Fruit fly (Drosophila melanogaster) whole organism, embryonic: ENCODE measurements around the gene Rabex-5.

ENCODE experiments used
- CG10543 ChIP-seq: fragments of 200-800 bp; sonication (Bioruptor generic); optimal IDR thresholded peaks from 3 replicates; lab custom pipeline; 2017; ENCODE audit warnings: missing biosample characterization, mild to moderate bottlenecking, missing genetic modification characterization, moderate library complexity
- CG13894 ChIP-seq: fragments of 200-800 bp; sonication (Bioruptor generic); optimal IDR thresholded peaks from 3 replicates; lab custom pipeline; 2018; ENCODE audit warnings: missing biosample characterization, mild to moderate bottlenecking, missing genetic modification characterization, moderate library complexity
- CG14860 ChIP-seq: fragments of 200-800 bp; sonication (Bioruptor generic); IDR thresholded peaks from 3 replicates; pipeline ENCODE4 v1.3.6; 2022; ENCODE audit warnings: missing biosample characterization, missing genetic modification characterization; ENCODE audit not compliant: partially characterized antibody
- CG15601 ChIP-seq: fragments of 200-800 bp; sonication (Bioruptor generic); optimal IDR thresholded peaks from 3 replicates; lab custom pipeline; 2019; ENCODE audit warnings: missing biosample characterization, mild to moderate bottlenecking, missing genetic modification characterization, moderate library complexity
- CG2120 ChIP-seq: fragments of 200-800 bp; sonication (Bioruptor generic); optimal IDR thresholded peaks from 3 replicates; lab custom pipeline; 2016; ENCODE audit warnings: missing biosample characterization, missing genetic modification characterization
- CG2889 ChIP-seq: fragments of 200-800 bp; sonication (Bioruptor generic); IDR thresholded peaks from 3 replicates; pipeline ENCODE4 v1.3.6; 2022; ENCODE audit warnings: missing biosample characterization, missing genetic modification characterization
- CG31441 ChIP-seq: fragments of 200-800 bp; sonication (Bioruptor generic); IDR thresholded peaks from 2 replicates; pipeline ENCODE4 v1.3.6; 2022; ENCODE audit warnings: missing biosample characterization, missing genetic modification characterization
- CG8290 ChIP-seq, 3 experiments: fragments of 200-800 bp; sonication (Bioruptor generic); optimal IDR thresholded peaks; 2 replicates each; lab custom pipeline; 2016 to 2019; ENCODE audit warnings: missing biosample characterization in 3 of 3, missing genetic modification characterization in 3 of 3, mild to moderate bottlenecking in 2 of 3, moderate library complexity in 1 of 3
- CG9727 ChIP-seq: fragments of 200-800 bp; sonication (Bioruptor generic); optimal IDR thresholded peaks from 3 replicates; lab custom pipeline; 2017; ENCODE audit warnings: missing biosample characterization, mild to moderate bottlenecking, missing genetic modification characterization
- CG9932 ChIP-seq: fragments of 200-800 bp; sonication (Bioruptor generic); IDR thresholded peaks from 2 replicates; pipeline ENCODE4 v1.3.6; 2022; ENCODE audit warnings: missing biosample characterization, missing genetic modification characterization
- Camta ChIP-seq: fragments of 200-800 bp; sonication (Bioruptor generic); optimal IDR thresholded peaks from 2 replicates; lab custom pipeline; 2016; ENCODE audit warnings: missing biosample characterization, missing genetic modification characterization
- Deaf1 ChIP-seq: fragments of 200-800 bp; optimal IDR thresholded peaks from 3 replicates; lab custom pipeline; 2019; ENCODE audit warnings: missing biosample characterization, mild to moderate bottlenecking, missing genetic modification characterization, moderate library complexity
- Dp ChIP-seq: fragments of 200-800 bp; sonication (Bioruptor generic); optimal IDR thresholded peaks from 2 replicates; lab custom pipeline; 2018; ENCODE audit warnings: missing biosample characterization, mild to moderate bottlenecking, missing genetic modification characterization, moderate library complexity
- Ets65A ChIP-seq: fragments of 200-800 bp; sonication (Bioruptor generic); peaks from one replicate; lab custom pipeline; 2016; ENCODE audit warnings: missing biosample characterization, missing genetic modification characterization
- GATAe ChIP-seq: fragments of 200-800 bp; sonication (Bioruptor generic); conservative IDR thresholded peaks from 2 replicates; pipeline ENCODE4 v1.3.6; 2022; ENCODE audit warnings: missing biosample characterization, missing genetic modification characterization
- Med ChIP-seq: fragments of 200-800 bp; sonication (Bioruptor generic); peaks from one replicate; lab custom pipeline; 2016; ENCODE audit warnings: missing biosample characterization, missing genetic modification characterization, mild to moderate bottlenecking, inconsistent platforms, moderate library complexity
- Neu2 ChIP-seq: fragments of 200-800 bp; sonication (Bioruptor generic); optimal IDR thresholded peaks from 3 replicates; lab custom pipeline; 2016; ENCODE audit warnings: missing biosample characterization, missing genetic modification characterization, borderline replicate concordance
- Nf-YB ChIP-seq: fragments of 200-800 bp; sonication (Bioruptor generic); optimal IDR thresholded peaks from 3 replicates; lab custom pipeline; 2019; ENCODE audit warnings: missing biosample characterization, mild to moderate bottlenecking, missing genetic modification characterization, moderate library complexity
- Ptx1 ChIP-seq: fragments of 200-800 bp; sonication (Bioruptor generic); IDR thresholded peaks from 2 replicates; pipeline ENCODE4 v1.3.6; 2022; ENCODE audit warnings: missing biosample characterization, missing genetic modification characterization
- Sry-δ ChIP-seq: fragments of 200-800 bp; sonication (Bioruptor generic); optimal IDR thresholded peaks from 2 replicates; lab custom pipeline; 2016; ENCODE audit warnings: missing biosample characterization, missing genetic modification characterization
- Xrp1 ChIP-seq: fragments of 200-800 bp; sonication (Bioruptor generic); IDR thresholded peaks from 2 replicates; pipeline ENCODE4 v1.3.6; 2022; ENCODE audit warnings: missing biosample characterization, missing genetic modification characterization
- abd-A ChIP-seq: fragments of 200-800 bp; sonication (Bioruptor generic); optimal IDR thresholded peaks from 3 replicates; lab custom pipeline; 2019; ENCODE audit warnings: missing biosample characterization, mild to moderate bottlenecking, missing genetic modification characterization, moderate library complexity
- ac ChIP-seq: fragments of 200-800 bp; sonication (Bioruptor generic); optimal IDR thresholded peaks from 3 replicates; lab custom pipeline; 2017; ENCODE audit warnings: missing biosample characterization, mild to moderate bottlenecking, missing genetic modification characterization
- az2 ChIP-seq: fragments of 200-800 bp; sonication (Bioruptor generic); optimal IDR thresholded peaks from 3 replicates; lab custom pipeline; 2016; ENCODE audit warnings: missing biosample characterization, missing genetic modification characterization
- bcd ChIP-seq: fragments of 200-800 bp; sonication (Bioruptor generic); optimal IDR thresholded peaks from 2 replicates; lab custom pipeline; 2017; ENCODE audit warnings: missing biosample characterization, mild to moderate bottlenecking, missing genetic modification characterization
- bigmax ChIP-seq: fragments of 200-800 bp; sonication (Bioruptor generic); optimal IDR thresholded peaks from 2 replicates; lab custom pipeline; 2018; ENCODE audit warnings: missing biosample characterization, mild to moderate bottlenecking, missing genetic modification characterization
- crol ChIP-seq: fragments of 200-800 bp; sonication (Bioruptor generic); IDR thresholded peaks from 2 replicates; pipeline ENCODE4 v1.3.6; 2022; ENCODE audit warnings: missing biosample characterization, missing genetic modification characterization
- dati ChIP-seq: fragments of 200-800 bp; sonication (Bioruptor generic); IDR thresholded peaks from 2 replicates; pipeline ENCODE4 v1.3.6; 2022; ENCODE audit warnings: missing biosample characterization, missing genetic modification characterization
- gro ChIP-seq: fragments of 200-800 bp; sonication (Bioruptor generic); optimal IDR thresholded peaks from 2 replicates; lab custom pipeline; 2016; ENCODE audit warnings: missing biosample characterization, missing genetic modification characterization
- hth ChIP-seq: fragments of >200 bp; optimal IDR thresholded peaks from 2 replicates; lab custom pipeline; 2017; ENCODE audit warnings: inconsistent platforms
- lab ChIP-seq: fragments of 200-800 bp; sonication (Bioruptor generic); optimal IDR thresholded peaks from 3 replicates; lab custom pipeline; 2017; ENCODE audit warnings: missing biosample characterization, missing genetic modification characterization, mild to moderate bottlenecking, moderate library complexity, missing genetic modification reagents
- mld ChIP-seq: fragments of 200-800 bp; sonication (Bioruptor generic); IDR thresholded peaks from 3 replicates; pipeline ENCODE4 v1.3.6; 2022; ENCODE audit warnings: missing biosample characterization, missing genetic modification characterization; ENCODE audit not compliant: partially characterized antibody
- nerfin-2 ChIP-seq: fragments of 200-800 bp; sonication (Bioruptor generic); IDR thresholded peaks from 2 replicates; pipeline ENCODE4 v1.3.6; 2022; ENCODE audit warnings: missing biosample characterization, missing genetic modification characterization; ENCODE audit not compliant: partially characterized antibody
- pb ChIP-seq: fragments of 200-800 bp; sonication (Bioruptor generic); optimal IDR thresholded peaks from 3 replicates; lab custom pipeline; 2016; ENCODE audit warnings: missing biosample characterization, missing genetic modification characterization
- phol ChIP-seq: fragments of 200-800 bp; sonication (Bioruptor generic); optimal IDR thresholded peaks from 3 replicates; lab custom pipeline; 2018; ENCODE audit warnings: missing biosample characterization, mild to moderate bottlenecking, missing genetic modification characterization, moderate library complexity
- rib ChIP-seq: fragments of 200-800 bp; sonication (Bioruptor generic); IDR thresholded peaks from 2 replicates; pipeline ENCODE4 v1.3.6; 2022; ENCODE audit warnings: missing biosample characterization, missing genetic modification characterization
- row ChIP-seq: fragments of 200-800 bp; sonication (Bioruptor generic); IDR thresholded peaks from 3 replicates; pipeline ENCODE4 v1.3.6; 2022; ENCODE audit warnings: missing biosample characterization, missing genetic modification characterization
- scrt ChIP-seq: fragments of 200-800 bp; sonication (Bioruptor generic); optimal IDR thresholded peaks from 2 replicates; lab custom pipeline; 2018; ENCODE audit warnings: missing biosample characterization, mild to moderate bottlenecking, missing genetic modification characterization, moderate library complexity
- sens-2 ChIP-seq: fragments of 200-800 bp; sonication (Bioruptor generic); IDR thresholded peaks from 2 replicates; pipeline ENCODE4 v1.3.6; 2022; ENCODE audit warnings: missing biosample characterization, missing genetic modification characterization
- slbo ChIP-seq: fragments of 200-800 bp; sonication (Bioruptor generic); IDR thresholded peaks from 2 replicates; pipeline ENCODE4 v1.3.6; 2022; ENCODE audit warnings: missing biosample characterization, missing genetic modification characterization
- ssp ChIP-seq: fragments of 200-800 bp; sonication (Bioruptor generic); IDR thresholded peaks from 2 replicates; pipeline ENCODE4 v1.3.6; 2022; ENCODE audit warnings: missing biosample characterization, missing genetic modification characterization
- usp ChIP-seq: fragments of >200 bp; optimal IDR thresholded peaks from 2 replicates; lab custom pipeline; 2017; ENCODE audit warnings: missing biosample characterization, missing genetic modification characterization
- zfh1 ChIP-seq: fragments of 200-800 bp; sonication (Bioruptor generic); IDR thresholded peaks from 3 replicates; pipeline ENCODE4 v1.3.6; 2022; ENCODE audit warnings: missing biosample characterization, missing genetic modification characterization

Gene Rabex-5

DNA sequence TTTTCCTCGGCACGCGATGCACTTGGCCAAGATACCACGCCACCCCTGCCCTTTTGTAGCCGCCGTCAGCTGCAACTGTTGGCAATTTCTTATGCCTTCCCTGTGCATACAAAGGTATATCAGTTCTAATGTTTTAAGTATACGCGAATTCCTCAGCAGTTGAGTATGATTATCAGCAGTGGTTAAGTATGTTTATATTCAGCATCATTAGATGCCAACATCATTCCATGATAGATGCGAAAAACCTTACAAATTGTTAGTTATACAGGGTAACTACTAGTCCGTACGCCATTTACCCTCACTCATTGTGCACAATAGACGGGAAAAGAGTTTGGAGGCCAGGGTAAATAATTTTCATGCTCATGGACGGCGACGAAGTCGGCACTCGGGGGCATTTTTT, 16.0 kb upstream of the Rabex-5 start (continued):
- no peak for TF ChIP-seq GATAe
- TF ChIP-seq usp (GFP tag; lab: Kevin White, UChicago): no peak
- TF ChIP-seq az2 (GFP tag; lab: Kevin White, UChicago): no peak
- 0 out of 2 replicates have a peak, but pooled peaks have one; percentile 11 for TF ChIP-seq ssp (GFP tag; lab: Robert Waterston, UW)
- no peak for TF ChIP-seq bcd (GFP tag; lab: Kevin White, UChicago)
- TF ChIP-seq Neu2 (GFP tag; lab: Kevin White, UChicago): no peak
- TF ChIP-seq sens-2 (GFP tag; lab: Robert Waterston, UW): no peak
- no peak for TF ChIP-seq gro
- TF ChIP-seq nerfin-2: no peak
- no peak for TF ChIP-seq rib (GFP tag; lab: Robert Waterston, UW)
- TF ChIP-seq Ptx1 (GFP tag; lab: Robert Waterston, UW): no peak
- TF ChIP-seq Xrp1 (GFP tag; lab: Robert Waterston, UW): no peak
- TF ChIP-seq pb (GFP tag; lab: Kevin White, UChicago): no peak
- no peak for TF ChIP-seq Dp (GFP tag; lab: Kevin White, UChicago)

DNA sequence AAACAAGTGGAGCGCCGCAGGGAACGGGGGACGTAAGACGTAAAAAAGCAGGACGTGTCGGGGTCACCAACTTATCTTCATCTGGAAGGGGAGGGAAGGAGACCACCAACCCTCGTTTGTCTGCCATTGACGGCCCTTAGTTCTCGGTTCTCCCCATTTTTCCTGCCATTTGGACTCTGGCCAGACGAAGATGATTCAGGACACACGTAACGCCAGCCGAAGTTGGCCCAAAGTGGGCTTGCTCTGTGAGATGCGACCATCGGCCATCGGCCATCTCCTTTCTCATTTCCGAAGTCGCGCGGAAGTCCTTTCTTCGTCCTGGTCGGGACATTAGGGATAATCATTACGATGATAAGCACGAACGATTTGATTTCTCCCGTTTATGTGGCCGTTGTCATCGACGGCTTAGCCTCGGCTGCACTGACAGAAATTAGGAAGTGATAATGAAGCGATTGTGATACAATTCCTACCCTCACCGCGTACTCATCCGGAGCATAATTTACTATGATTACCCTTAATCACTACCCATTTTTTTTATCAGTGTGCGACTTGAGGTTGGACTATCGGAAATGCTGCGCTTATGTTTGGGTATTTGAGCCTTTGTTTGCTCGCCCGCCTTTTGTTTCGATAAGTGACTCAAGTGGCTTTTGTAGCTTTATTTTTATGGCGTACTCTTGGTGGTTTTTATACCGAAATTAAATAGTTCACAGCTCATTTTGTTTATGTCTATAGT, 14.7 kb upstream of the Rabex-5 start:
- TF ChIP-seq CG8290 (GFP tag; optimal IDR thresholded peaks at IDR 0.05; lab: Kevin White, UChicago): no peak
- TF ChIP-seq CG8290 (tag; optimal IDR thresholded peaks at IDR 0.05; lab: Kevin White, UChicago): peak in 1 of 2 experiments; percentile 12
- peak; percentile 92 for TF ChIP-seq CG13894 (tag; lab: Kevin White, UChicago)
- 0 out of 2 replicates have a peak, but pooled peaks have one; percentile 12 for TF ChIP-seq Ptx1 (GFP tag; lab: Robert Waterston, UW)
- TF ChIP-seq CG10543 (GFP tag; lab: Kevin White, UChicago): no peak
- TF ChIP-seq CG9727 (GFP tag; lab: Kevin White, UChicago): no peak
- TF ChIP-seq dati (GFP tag; lab: Robert Waterston, UW): no peak
- peak; percentile 20; the same call in 1 of the 3 replicates for TF ChIP-seq row (GFP tag; lab: Robert Waterston, UW)
- peak; percentile 13 for TF ChIP-seq CG2120 (GFP tag; lab: Kevin White, UChicago)
- TF ChIP-seq CG15601 (tag; lab: Kevin White, UChicago): no peak
- TF ChIP-seq crol: no peak
- TF ChIP-seq Camta (GFP tag; lab: Kevin White, UChicago): no peak
- peak; percentile 63 for TF ChIP-seq Ets65A (GFP tag; lab: Kevin White, UChicago)
- TF ChIP-seq slbo (GFP tag; lab: Robert Waterston, UW): peak; percentile 37; the same call in 1 of the 2 replicates
- no peak for TF ChIP-seq phol
- TF ChIP-seq hth (lab: Kevin White, UChicago): no peak
- TF ChIP-seq abd-A (tag; lab: Kevin White, UChicago): peak; percentile 74
- no peak for TF ChIP-seq mld (GFP tag; lab: Robert Waterston, UW)
- TF ChIP-seq lab: no peak
- TF ChIP-seq CG31441 (GFP tag; lab: Robert Waterston, UW): no peak
- TF ChIP-seq Sry-δ (GFP tag; lab: Kevin White, UChicago): no peak
- TF ChIP-seq Nf-YB: no peak
- TF ChIP-seq scrt: no peak
- TF ChIP-seq ac: no peak
- 0 out of 2 replicates have a peak, but pooled peaks have one; percentile 17 for TF ChIP-seq CG9932
- peak; percentile 71 for TF ChIP-seq Med (GFP tag; lab: Kevin White, UChicago)
- no peak for TF ChIP-seq zfh1 (GFP tag; lab: Robert Waterston, UW)
- no peak for TF ChIP-seq CG14860 (GFP tag; lab: Robert Waterston, UW)
- TF ChIP-seq Deaf1 (tag; lab: Kevin White, UChicago): peak; percentile 56
- TF ChIP-seq CG2889 (GFP tag; lab: Robert Waterston, UW): no peak
- no peak for TF ChIP-seq bigmax
- TF ChIP-seq, all 482 proteins: peak for 11
